Fruit fly (Drosophila melanogaster) whole organism: ENCODE data around the gene Syx17.

Experiments
- CG8478 ChIP-seq: fragments of >200 bp; optimal IDR thresholded peaks from 2 replicates; lab custom pipeline; 2018; ENCODE audit warnings: inconsistent platforms
- Dll ChIP-seq: fragments of >200 bp; optimal IDR thresholded peaks from 2 replicates; lab custom pipeline; 2017
- EcR ChIP-seq, 2 experiments: fragments of >200 bp; optimal IDR thresholded peaks; 2 replicates each; lab custom pipeline; 2017; ENCODE audit warnings: missing biosample characterization in 2 of 2, missing genetic modification characterization in 2 of 2, missing genetic modification reagents in 2 of 2
- pan ChIP-seq: fragments of >200 bp; optimal IDR thresholded peaks from 2 replicates; lab custom pipeline; 2017
- psq ChIP-seq: fragments of >200 bp; optimal IDR thresholded peaks from 2 replicates; lab custom pipeline; 2017
- usp ChIP-seq: fragments of >200 bp; optimal IDR thresholded peaks from 2 replicates; lab custom pipeline; 2017; ENCODE audit warnings: missing biosample characterization, missing genetic modification characterization, mixed read lengths

Syx17 gene

DNA sequence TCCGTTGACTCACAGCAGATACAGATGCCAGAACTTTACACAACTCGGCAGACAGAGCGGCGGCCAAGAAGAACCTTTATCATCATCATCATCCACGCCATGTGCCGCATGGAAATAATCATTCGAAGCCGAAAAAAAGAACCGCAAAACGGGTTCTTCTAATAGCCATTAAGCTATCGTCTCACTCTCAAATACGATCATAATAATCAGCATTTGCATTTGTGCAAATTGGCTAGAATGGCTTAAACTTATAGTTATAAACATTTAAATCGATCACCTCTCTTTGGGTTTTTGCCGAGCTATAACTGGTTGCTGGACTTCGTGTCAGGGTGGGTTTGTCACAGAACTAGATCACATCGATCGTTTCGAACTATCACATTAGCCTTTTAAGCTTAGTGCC lies 38.9 kb downstream of the Syx17 start:
- no peak for TF ChIP-seq CG8478 (lab: Kevin White, UChicago)
- no peak for TF ChIP-seq pan (lab: Kevin White, UChicago)
- TF ChIP-seq psq (lab: Kevin White, UChicago), result no peak
- no peak for TF ChIP-seq Dll (lab: Kevin White, UChicago)
- TF ChIP-seq EcR (GFP tag; optimal IDR thresholded peaks at IDR 0.05; lab: Kevin White, UChicago), result no peak
- no peak for TF ChIP-seq usp

dm6 chr3L:4445824-4446223 lies 42.5 kb downstream of the Syx17 start:
- TF ChIP-seq EcR (GFP tag; optimal IDR thresholded peaks at IDR 0.05; lab: Kevin White, UChicago), result no peak
- no peak for TF ChIP-seq pan (lab: Kevin White, UChicago)
- TF ChIP-seq usp, result no peak
- no peak for TF ChIP-seq CG8478 (lab: Kevin White, UChicago)
- no peak for TF ChIP-seq psq (lab: Kevin White, UChicago)
- TF ChIP-seq Dll (lab: Kevin White, UChicago), result no peak

DNA sequence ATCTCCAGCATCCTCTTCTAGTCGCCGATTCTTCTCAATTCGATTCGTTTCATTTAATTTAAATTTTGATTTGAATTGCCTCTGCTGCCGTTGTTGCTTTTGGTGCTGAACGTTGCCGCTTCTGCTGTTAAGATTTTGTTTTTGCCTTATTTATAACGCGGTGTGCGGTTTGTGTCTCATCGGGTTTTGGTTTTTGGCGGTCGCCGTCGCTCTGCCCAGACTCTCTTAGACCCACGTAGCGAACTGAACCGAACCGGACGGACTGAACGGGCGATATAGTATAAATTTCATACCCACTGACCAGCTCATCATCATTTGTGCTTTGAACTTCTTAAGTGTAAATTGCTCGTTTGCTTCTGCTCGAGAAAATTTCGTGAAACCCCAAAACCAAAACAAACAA lies 43.0 kb downstream of the Syx17 start, which contains the start of gene CG12607:
Gene CG12607 (plus strand): TSS at position 301 of the 400 bp plus-strand sequence.
- TF ChIP-seq EcR (GFP tag; optimal IDR thresholded peaks at IDR 0.05; lab: Kevin White, UChicago), result no peak
- TF ChIP-seq pan (lab: Kevin White, UChicago), result no peak
- TF ChIP-seq usp, result no peak
- TF ChIP-seq Dll (lab: Kevin White, UChicago), result no peak
- TF ChIP-seq CG8478 (lab: Kevin White, UChicago), result no peak
- TF ChIP-seq psq (lab: Kevin White, UChicago), result no peak

- TF ChIP-seq Dll (lab: Kevin White, UChicago), result no peak
- no peak for TF ChIP-seq CG8478 (lab: Kevin White, UChicago)
These were observed 43.9 kb downstream of the Syx17 start for dm6 chr3L:4447229-4447628.
